Fruit fly (Drosophila melanogaster): ENCODE results near the gene CG13737.
A peak's percentile ranks its signal among the peaks of the same experiment; 100 is the strongest.

Gene CG13737

dm6 chr3L:13905515-13905914 lies 26.7 kb downstream of the CG13737 start (continued):
- TF ChIP-seq en (GFP tag; optimal IDR thresholded peaks at IDR 0.05) (no peak), CG18599 (GFP tag; optimal IDR thresholded peaks at IDR 0.05) (peak; percentile 90), CG15696 (tag; optimal IDR thresholded peaks at IDR 0.05) (peak; percentile 5), jigr1 (GFP tag; IDR thresholded peaks at IDR 0.05) (no peak), CG4404 (GFP tag; IDR thresholded peaks at IDR 0.05) (no peak), trh (GFP tag; optimal IDR thresholded peaks at IDR 0.05) (no peak), CG3163 (GFP tag; optimal IDR thresholded peaks at IDR 0.05) (no peak), Spps (tag; optimal IDR thresholded peaks at IDR 0.05) (no peak), sc (optimal IDR thresholded peaks at IDR 0.05) (no peak), sc (GFP tag; optimal IDR thresholded peaks at IDR 0.05) (peak; percentile 9), CG32532 (GFP tag; IDR thresholded peaks at IDR 0.05) (peak; percentile 18; the same call in 1 of the 2 replicates), Dek (tag; optimal IDR thresholded peaks at IDR 0.05) (peak; percentile 44), phol (tag; optimal IDR thresholded peaks at IDR 0.05) (peak; percentile 67), Pdp1 (GFP tag; optimal IDR thresholded peaks at IDR 0.05) (peak in 1 of 2 experiments; percentile 25), CG14441 (GFP tag; IDR thresholded peaks at IDR 0.05) (no peak), CG3838 (GFP tag; optimal IDR thresholded peaks at IDR 0.05) (no peak), chm (GFP tag; IDR thresholded peaks at IDR 0.05) (no peak), Sry-β (GFP tag; optimal IDR thresholded peaks at IDR 0.05) (no peak), NK7.1 (GFP tag; optimal IDR thresholded peaks at IDR 0.05) (no peak), CG2129 (GFP tag; IDR thresholded peaks at IDR 0.05; ENCODE audit: partially characterized antibody) (no peak), ara (GFP tag; IDR thresholded peaks at IDR 0.05) (no peak), CG4282 (GFP tag; optimal IDR thresholded peaks at IDR 0.05) (no peak), CG11247 (GFP tag; IDR thresholded peaks at IDR 0.05) (no peak), lab (GFP tag; optimal IDR thresholded peaks at IDR 0.05) (peak; percentile 91), bbx (GFP tag; IDR thresholded peaks at IDR 0.05; ENCODE audit: partially characterized antibody) (no peak), CG6765 (GFP tag; optimal IDR thresholded peaks at IDR 0.05) (peak; percentile 75), CG18011 (GFP tag; optimal IDR thresholded peaks at IDR 0.05) (no peak), CG8388 (GFP tag; optimal IDR thresholded peaks at IDR 0.05) (peak; percentile 32), Camta (GFP tag; optimal IDR thresholded peaks at IDR 0.05) (no peak)

- TF ChIP-seq HLH3B (GFP tag; IDR thresholded peaks at IDR 0.05) (peak; percentile 62), Aef1 (GFP tag; IDR thresholded peaks at IDR 0.05) (peak; percentile 62; the same call in 2 of the 3 replicates), CG11247 (GFP tag; IDR thresholded peaks at IDR 0.05) (peak; percentile 59; the same call in 1 of the 2 replicates), CG4820 (GFP tag; optimal IDR thresholded peaks at IDR 0.05) (peak; percentile 38), odd (GFP tag; optimal IDR thresholded peaks at IDR 0.05) (peak; percentile 55), hth (optimal IDR thresholded peaks at IDR 0.05) (no peak), gcm (GFP tag; optimal IDR thresholded peaks at IDR 0.05) (peak; percentile 50), Jarid2 (GFP tag; optimal IDR thresholded peaks at IDR 0.05) (peak; percentile 26), CG10267 (tag; optimal IDR thresholded peaks at IDR 0.05) (peak; percentile 63), CG18262 (tag; optimal IDR thresholded peaks at IDR 0.05) (peak; percentile 85), CG34224 (GFP tag; IDR thresholded peaks at IDR 0.05; ENCODE audit: partially characterized antibody) (no peak), NC2β (GFP tag; optimal IDR thresholded peaks at IDR 0.05) (no peak), tin (GFP tag; optimal IDR thresholded peaks at IDR 0.05) (peak; percentile 48), H2.0 (GFP tag; IDR thresholded peaks at IDR 0.05) (peak; percentile 36), slbo (GFP tag; IDR thresholded peaks at IDR 0.05) (peak; percentile 70), CG17361 (GFP tag; IDR thresholded peaks at IDR 0.05) (peak; percentile 93), CG5245 (GFP tag; optimal IDR thresholded peaks at IDR 0.05) (peak; percentile 31), maf-S (GFP tag; optimal IDR thresholded peaks at IDR 0.05) (no peak), CG31441 (GFP tag; IDR thresholded peaks at IDR 0.05) (peak; percentile 87), Doc2 (GFP tag; IDR thresholded peaks at IDR 0.05) (no peak), cwo (GFP tag; optimal IDR thresholded peaks at IDR 0.05) (peak; percentile 68), D19A (tag; optimal IDR thresholded peaks at IDR 0.05) (peak; percentile 40), lov (optimal IDR thresholded peaks at IDR 0.05) (no peak), lov (GFP tag; IDR thresholded peaks at IDR 0.05) (no peak)
Observed at dm6 chr3L:13911649-13912260, 33.0 kb downstream of the CG13737 start.
